Fruit fly (Drosophila melanogaster): ENCODE results near the gene RpS9.

The RpS9 gene

dm6 chr3L:9467763-9468206 is 43.5 kb downstream of the RpS9 start (continued):
- no peak for TF ChIP-seq Blimp-1 (GFP tag; optimal IDR thresholded peaks at IDR 0.05)
- TF ChIP-seq Smox (GFP tag; optimal IDR thresholded peaks at IDR 0.05) = no peak
- TF ChIP-seq salr (GFP tag; optimal IDR thresholded peaks at IDR 0.05) = peak in 1 of 2 experiments; percentile 11
- TF ChIP-seq net (GFP tag; optimal IDR thresholded peaks at IDR 0.05) = peak; percentile 44

- no peak for TF ChIP-seq CG8632 (GFP tag; optimal IDR thresholded peaks at IDR 0.05)
- TF ChIP-seq Hr39 (GFP tag; optimal IDR thresholded peaks at IDR 0.05) = no peak
- TF ChIP-seq CG7368 (GFP tag; optimal IDR thresholded peaks at IDR 0.05) = no peak
- TF ChIP-seq CG3032 (tag; optimal IDR thresholded peaks at IDR 0.05) = no peak
- TF ChIP-seq Gug (GFP tag; IDR thresholded peaks at IDR 0.05) = no peak
- no peak for TF ChIP-seq acj6 (GFP tag; optimal IDR thresholded peaks at IDR 0.05)
- TF ChIP-seq CG31627 (GFP tag; optimal IDR thresholded peaks at IDR 0.05) = no peak
- TF ChIP-seq cyc (GFP tag; optimal IDR thresholded peaks at IDR 0.05) = no peak
- TF ChIP-seq fd85E (GFP tag; optimal IDR thresholded peaks at IDR 0.05) = no peak
- TF ChIP-seq CG9139 (GFP tag; optimal IDR thresholded peaks at IDR 0.05) = no peak
- no peak for TF ChIP-seq CG1621 (tag; optimal IDR thresholded peaks at IDR 0.05)
- TF ChIP-seq pdm3 (GFP tag; optimal IDR thresholded peaks at IDR 0.05) = no peak
- no peak for TF ChIP-seq Hr38 (GFP tag; optimal IDR thresholded peaks at IDR 0.05)
- no peak for TF ChIP-seq OdsH (GFP tag; optimal IDR thresholded peaks at IDR 0.05)
- no peak for TF ChIP-seq CG3919 (GFP tag; optimal IDR thresholded peaks at IDR 0.05)
- no peak for TF ChIP-seq ss (GFP tag; optimal IDR thresholded peaks at IDR 0.05)
- no peak for TF ChIP-seq spab (GFP tag; optimal IDR thresholded peaks at IDR 0.05)
These were observed 44.1 kb downstream of the RpS9 start for dm6 chr3L:9467267-9467666.

- TF ChIP-seq achi (GFP tag; optimal IDR thresholded peaks at IDR 0.05) (peak; percentile 2), CG16779 (tag; optimal IDR thresholded peaks at IDR 0.05) (no peak), CG6163 (GFP tag; IDR thresholded peaks at IDR 0.05) (no peak), CG32006 (GFP tag; optimal IDR thresholded peaks at IDR 0.05) (peak; percentile 52), Eip78C (GFP tag) (peak; percentile 73), acj6 (GFP tag; optimal IDR thresholded peaks at IDR 0.05) (peak; percentile 2), pdm3 (GFP tag; optimal IDR thresholded peaks at IDR 0.05) (peak; percentile 6), Hr4 (GFP tag; optimal IDR thresholded peaks at IDR 0.05) (peak; percentile 38), Ets21C (GFP tag; optimal IDR thresholded peaks at IDR 0.05) (no peak), fd59A (GFP tag; optimal IDR thresholded peaks at IDR 0.05) (no peak), Eip93F (GFP tag; optimal IDR thresholded peaks at IDR 0.05) (no peak), Smox (GFP tag; optimal IDR thresholded peaks at IDR 0.05) (peak; percentile 10), CG11294 (GFP tag; IDR thresholded peaks at IDR 0.05) (no peak), esn (GFP tag; optimal IDR thresholded peaks at IDR 0.05) (peak; percentile 6), Lpt (GFP tag; optimal IDR thresholded peaks at IDR 0.05) (no peak), CG9139 (GFP tag; optimal IDR thresholded peaks at IDR 0.05) (no peak), CG3919 (GFP tag; optimal IDR thresholded peaks at IDR 0.05) (peak; percentile 18), CG4318 (GFP tag; optimal IDR thresholded peaks at IDR 0.05) (no peak), CG3032 (tag; optimal IDR thresholded peaks at IDR 0.05) (peak; percentile 3), OdsH (GFP tag; optimal IDR thresholded peaks at IDR 0.05) (peak; percentile 20), net (GFP tag; optimal IDR thresholded peaks at IDR 0.05) (peak; percentile 10), CG6276 (GFP tag; optimal IDR thresholded peaks at IDR 0.05) (peak; percentile 6), CG10669 (GFP tag; optimal IDR thresholded peaks at IDR 0.05) (no peak)
These were observed 44.7 kb downstream of the RpS9 start for dm6 chr3L:9466595-9466994.

dm6 chr3L:9465652-9466244 is 45.6 kb downstream of the RpS9 start:
- no peak for TF ChIP-seq eg (GFP tag; IDR thresholded peaks at IDR 0.05)
- TF ChIP-seq dac (GFP tag; optimal IDR thresholded peaks at IDR 0.05) = no peak
- peak; percentile 74 for TF ChIP-seq fkh (GFP tag; optimal IDR thresholded peaks at IDR 0.05)
- no peak for TF ChIP-seq CG11902 (GFP tag; optimal IDR thresholded peaks at IDR 0.05)
- TF ChIP-seq net (GFP tag; optimal IDR thresholded peaks at IDR 0.05) = no peak
- no peak for TF ChIP-seq fd85E (GFP tag; optimal IDR thresholded peaks at IDR 0.05)
- no peak for TF ChIP-seq Eip93F (GFP tag; optimal IDR thresholded peaks at IDR 0.05)
